Fruit fly (Drosophila melanogaster) whole organism, wandering third instar larva: Measurements from ENCODE around the gene Rab39.

Source experiments
- CG32264 ChIP-seq: fragments of 200-800 bp; sonication (Bioruptor generic); optimal IDR thresholded peaks from 2 replicates; lab custom pipeline; 2016; ENCODE audit warnings: missing biosample characterization, missing genetic modification characterization
- CG9705 ChIP-seq: fragments of 200-800 bp; sonication (Bioruptor generic); optimal IDR thresholded peaks from 2 replicates; lab custom pipeline; 2018; ENCODE audit warnings: missing biosample characterization, mild to moderate bottlenecking, missing genetic modification characterization
- CrebA ChIP-seq: fragments of 200-800 bp; sonication (Bioruptor generic); optimal IDR thresholded peaks from 2 replicates; lab custom pipeline; 2016; ENCODE audit warnings: missing biosample characterization, mild to moderate bottlenecking, missing genetic modification characterization, borderline replicate concordance
- Dfd ChIP-seq: fragments of >200 bp; optimal IDR thresholded peaks from 2 replicates; lab custom pipeline; 2017; ENCODE audit warnings: missing biosample characterization, missing genetic modification characterization
- Dif ChIP-seq: fragments of 200-275, 200-300 bp; sonication (Bioruptor generic); optimal IDR thresholded peaks from 2 replicates; lab custom pipeline; 2018; ENCODE audit warnings: missing biosample characterization, missing genetic modification characterization; ENCODE audit not compliant: partially characterized antibody
- GATAd ChIP-seq: sonication (Bioruptor generic); optimal IDR thresholded peaks from 2 replicates; lab custom pipeline; 2016; ENCODE audit warnings: missing biosample characterization, missing genetic modification characterization
- HLH106 ChIP-seq: fragments of 200-800 bp; optimal IDR thresholded peaks from 3 replicates; lab custom pipeline; 2019; ENCODE audit warnings: missing biosample characterization, mild to moderate bottlenecking, missing genetic modification characterization, moderate library complexity
- Hr78 ChIP-seq: fragments of >200 bp; optimal IDR thresholded peaks from 2 replicates; lab custom pipeline; 2017; ENCODE audit warnings: missing biosample characterization, missing genetic modification characterization
- Hr83 ChIP-seq: fragments of 200-300 bp; sonication (Bioruptor generic); optimal IDR thresholded peaks from 2 replicates; lab custom pipeline; 2016; ENCODE audit warnings: missing biosample characterization, mild to moderate bottlenecking, missing genetic modification characterization, moderate library complexity; ENCODE audit not compliant: poor library complexity, severe bottlenecking
- Jra ChIP-seq: sonication (Bioruptor generic); optimal IDR thresholded peaks from 2 replicates; lab custom pipeline; 2016; ENCODE audit warnings: missing biosample characterization, missing genetic modification characterization
- Mio ChIP-seq: sonication (Bioruptor generic); optimal IDR thresholded peaks from 2 replicates; lab custom pipeline; 2016; ENCODE audit warnings: missing biosample characterization, missing genetic modification characterization
- Myc ChIP-seq: fragments of >200 bp; optimal IDR thresholded peaks from 2 replicates; lab custom pipeline; 2017
- N ChIP-seq: fragments of >200 bp; optimal IDR thresholded peaks from 2 replicates; lab custom pipeline; 2018; ENCODE audit warnings: missing biosample characterization, missing external identifiers, missing genetic modification characterization
- OdsH ChIP-seq: fragments of 200-800 bp; sonication (Bioruptor generic); optimal IDR thresholded peaks from 2 replicates; lab custom pipeline; 2016; ENCODE audit warnings: missing biosample characterization, mild to moderate bottlenecking, missing genetic modification characterization
- Rel ChIP-seq, 2 experiments: fragments of 200-800 bp; sonication (Bioruptor generic) in 1 of 2; optimal IDR thresholded peaks; 2 replicates in 1 of 2; 3 replicates in 1 of 2; lab custom pipeline; 2016 to 2019; ENCODE audit warnings: mild to moderate bottlenecking in 2 of 2, missing biosample characterization in 2 of 2, missing genetic modification characterization in 2 of 2, moderate library complexity in 1 of 2
- Vsx2 ChIP-seq: fragments of 200-300, 225-300 bp; sonication (Bioruptor generic); optimal IDR thresholded peaks from 2 replicates; lab custom pipeline; 2018; ENCODE audit warnings: missing biosample characterization, missing genetic modification characterization; ENCODE audit not compliant: partially characterized antibody
- br ChIP-seq: fragments of 200-800 bp; sonication (Bioruptor generic); optimal IDR thresholded peaks from 2 replicates; lab custom pipeline; 2016; ENCODE audit warnings: missing biosample characterization, missing genetic modification characterization
- brk ChIP-seq: fragments of 200-800 bp; sonication (Bioruptor generic); optimal IDR thresholded peaks from 2 replicates; lab custom pipeline; 2016; ENCODE audit warnings: missing biosample characterization, mild to moderate bottlenecking, missing genetic modification characterization
- dl ChIP-seq, 2 experiments: fragments of 175-275, 200-275 bp in 1 of 2; fragments of 200-275 bp in 1 of 2; sonication (Bioruptor generic); optimal IDR thresholded peaks; lab custom pipeline; 2018; ENCODE audit warnings: mild to moderate bottlenecking in 2 of 2, missing biosample characterization in 2 of 2, missing genetic modification characterization in 2 of 2, moderate library complexity in 2 of 2; ENCODE audit not compliant: partially characterized antibody in 2 of 2, insufficient read depth in 1 of 2
- dsf ChIP-seq: sonication (Bioruptor generic); optimal IDR thresholded peaks from 2 replicates; lab custom pipeline; 2016; ENCODE audit warnings: missing biosample characterization, missing genetic modification characterization, borderline replicate concordance
- ey ChIP-seq: fragments of 200-800 bp; sonication (Bioruptor generic); optimal IDR thresholded peaks from 2 replicates; lab custom pipeline; 2016; ENCODE audit warnings: missing biosample characterization, missing genetic modification characterization
- h ChIP-seq: fragments of 200-800 bp; sonication (Bioruptor generic); optimal IDR thresholded peaks from 3 replicates; lab custom pipeline; 2016; ENCODE audit warnings: missing biosample characterization, mild to moderate bottlenecking, missing genetic modification characterization
- jim ChIP-seq: fragments of 175-275, 200-325 bp; sonication (Bioruptor generic); optimal IDR thresholded peaks from 2 replicates; lab custom pipeline; 2016; ENCODE audit warnings: missing biosample characterization, mild to moderate bottlenecking, missing genetic modification characterization
- lola ChIP-seq: fragments of >200 bp; optimal IDR thresholded peaks from 2 replicates; lab custom pipeline; 2017; ENCODE audit warnings: missing biosample characterization, missing genetic modification characterization
- pan ChIP-seq: fragments of >200 bp; optimal IDR thresholded peaks from 2 replicates; lab custom pipeline; 2017
- rgr ChIP-seq: fragments of 200-800 bp; sonication (Bioruptor generic); optimal IDR thresholded peaks from 3 replicates; lab custom pipeline; 2016; ENCODE audit warnings: missing biosample characterization, mild to moderate bottlenecking, missing genetic modification characterization
- sage ChIP-seq: fragments of 200-800 bp; sonication (Bioruptor generic); optimal IDR thresholded peaks from 2 replicates; lab custom pipeline; 2016; ENCODE audit warnings: missing biosample characterization, mild to moderate bottlenecking, missing genetic modification characterization
- sv ChIP-seq: fragments of 200-800 bp; sonication (Bioruptor generic); optimal IDR thresholded peaks from 3 replicates; lab custom pipeline; 2016; ENCODE audit warnings: missing biosample characterization, missing genetic modification characterization
- tai ChIP-seq: sonication (Bioruptor generic); optimal IDR thresholded peaks from 2 replicates; lab custom pipeline; 2016; ENCODE audit warnings: missing biosample characterization, missing genetic modification characterization
- usp ChIP-seq: fragments of >200 bp; optimal IDR thresholded peaks from 2 replicates; lab custom pipeline; 2017; ENCODE audit warnings: missing biosample characterization, missing genetic modification characterization

The Rab39 gene

dm6 chrX:7693423-7693822 is 41.3 kb upstream of the Rab39 start:
- TF ChIP-seq br (no peak), OdsH (no peak), CrebA (GFP tag; lab: Kevin White, UChicago) (no peak), lola (GFP tag; lab: Kevin White, UChicago) (no peak), brk (no peak), Jra (GFP tag; lab: Kevin White, UChicago) (no peak), CG32264 (no peak), jim (no peak), CG9705 (GFP tag; lab: Kevin White, UChicago) (no peak), Hr78 (no peak), sage (GFP tag; lab: Kevin White, UChicago) (no peak), Mio (GFP tag; lab: Kevin White, UChicago) (no peak), dl (GFP tag; optimal IDR thresholded peaks at IDR 0.05; lab: Kevin White, UChicago; ENCODE audit: insufficient read depth in 1 of 2, partially characterized antibody in 2 of 2) (no peak), Myc (no peak), rgr (no peak), Rel (GFP tag; optimal IDR thresholded peaks at IDR 0.05; lab: Kevin White, UChicago) (no peak), Rel (tag; optimal IDR thresholded peaks at IDR 0.05; lab: Kevin White, UChicago) (no peak)
- TF ChIP-seq, all 38 proteins: peak for 0

- TF ChIP-seq CrebA (GFP tag; lab: Kevin White, UChicago) (peak; percentile 6), N (no peak), Rel (GFP tag; optimal IDR thresholded peaks at IDR 0.05; lab: Kevin White, UChicago) (no peak), Rel (tag; optimal IDR thresholded peaks at IDR 0.05; lab: Kevin White, UChicago) (peak; percentile 18)
These were observed 40.5 kb upstream of the Rab39 start for dm6 chrX:7694207-7694606.

dm6 chrX:7694868-7695267 is 39.9 kb upstream of the Rab39 start:
- TF ChIP-seq Hr83 (GFP tag; lab: Kevin White, UChicago) (peak; percentile 24), h (GFP tag; lab: Kevin White, UChicago) (peak; percentile 17), N (no peak), usp (no peak), ey (GFP tag; lab: Kevin White, UChicago) (no peak), Dif (GFP tag; lab: Kevin White, UChicago) (peak; percentile 89), CG9705 (GFP tag; lab: Kevin White, UChicago) (no peak), dsf (GFP tag; lab: Kevin White, UChicago) (no peak), Rel (GFP tag; optimal IDR thresholded peaks at IDR 0.05; lab: Kevin White, UChicago) (no peak), Rel (tag; optimal IDR thresholded peaks at IDR 0.05; lab: Kevin White, UChicago) (peak; percentile 30), HLH106 (no peak), dl (GFP tag; optimal IDR thresholded peaks at IDR 0.05; lab: Kevin White, UChicago; ENCODE audit: insufficient read depth in 1 of 2, partially characterized antibody in 2 of 2) (peak; percentile 28 to 80)

- TF ChIP-seq Hr78: no peak
- TF ChIP-seq CrebA (GFP tag; lab: Kevin White, UChicago): no peak
- no peak for TF ChIP-seq GATAd (GFP tag; lab: Kevin White, UChicago)
- TF ChIP-seq tai (GFP tag; lab: Kevin White, UChicago): no peak
- no peak for TF ChIP-seq OdsH
- peak; percentile 2 for TF ChIP-seq ey (GFP tag; lab: Kevin White, UChicago)
- TF ChIP-seq rgr: peak; percentile 11
- TF ChIP-seq pan (lab: Kevin White, UChicago): no peak
- TF ChIP-seq CG32264: no peak
- no peak for TF ChIP-seq brk
These were observed 39.2 kb upstream of the Rab39 start for dm6 chrX:7695391-7696053.

dm6 chrX:7696165-7696564 is 38.6 kb upstream of the Rab39 start:
- TF ChIP-seq sage (GFP tag; lab: Kevin White, UChicago) (no peak), GATAd (GFP tag; lab: Kevin White, UChicago) (no peak), Dfd (GFP tag; lab: Kevin White, UChicago) (no peak), HLH106 (no peak), OdsH (no peak), Hr78 (no peak), dsf (GFP tag; lab: Kevin White, UChicago) (no peak), tai (GFP tag; lab: Kevin White, UChicago) (no peak), CrebA (GFP tag; lab: Kevin White, UChicago) (no peak), h (GFP tag; lab: Kevin White, UChicago) (no peak), Mio (GFP tag; lab: Kevin White, UChicago) (no peak), Myc (no peak), sv (GFP tag; lab: Kevin White, UChicago) (no peak), Vsx2 (no peak), lola (GFP tag; lab: Kevin White, UChicago) (no peak), Jra (GFP tag; lab: Kevin White, UChicago) (no peak)
